Fruit fly (Drosophila melanogaster): ENCODE measurements around the gene Pfrx.

Pfrx gene

dm6 chrX:19496808-19497259 lies 1.5 kb downstream of the Pfrx start (continued):
- TF ChIP-seq Dp (GFP tag; optimal IDR thresholded peaks at IDR 0.05), result peak; percentile 23
- TF ChIP-seq D19B (GFP tag; optimal IDR thresholded peaks at IDR 0.05), result no peak
- TF ChIP-seq CG16813 (GFP tag; IDR thresholded peaks at IDR 0.05; ENCODE audit: partially characterized antibody), result peak; percentile 49; the same call in 2 of the 3 replicates
- no peak for TF ChIP-seq fd102C (GFP tag; optimal IDR thresholded peaks at IDR 0.05)
- TF ChIP-seq Asciz (GFP tag; optimal IDR thresholded peaks at IDR 0.05), result no peak
- TF ChIP-seq Myb (GFP tag; optimal IDR thresholded peaks at IDR 0.05), result no peak
- no peak; the same call in 1 of the 2 replicates for TF ChIP-seq crol (GFP tag; IDR thresholded peaks at IDR 0.05)
- peak; percentile 15 for TF ChIP-seq CG17829 (tag; optimal IDR thresholded peaks at IDR 0.05)
- TF ChIP-seq chinmo (GFP tag; IDR thresholded peaks at IDR 0.05; ENCODE audit: partially characterized antibody), result peak; percentile 97
- no peak for TF ChIP-seq CG17359 (tag; optimal IDR thresholded peaks at IDR 0.05)
- TF ChIP-seq CG2120 (GFP tag; optimal IDR thresholded peaks at IDR 0.05), result peak; percentile 10
- no peak for TF ChIP-seq CG7271 (tag; optimal IDR thresholded peaks at IDR 0.05)
- TF ChIP-seq danr (GFP tag; IDR thresholded peaks at IDR 0.05), result no peak
- no peak for TF ChIP-seq cato (GFP tag; optimal IDR thresholded peaks at IDR 0.05; ENCODE audit: borderline replicate concordance)
- TF ChIP-seq Rfx (GFP tag; IDR thresholded peaks at IDR 0.05), result peak; percentile 46; the same call in 1 of the 2 replicates
- no peak for TF ChIP-seq trh (GFP tag; optimal IDR thresholded peaks at IDR 0.05)
- TF ChIP-seq CG2129 (GFP tag; IDR thresholded peaks at IDR 0.05; ENCODE audit: partially characterized antibody), result no peak
- no peak for TF ChIP-seq scrt (GFP tag; optimal IDR thresholded peaks at IDR 0.05)
- no peak for TF ChIP-seq gcm (GFP tag; optimal IDR thresholded peaks at IDR 0.05)
- TF ChIP-seq NC2β (GFP tag; optimal IDR thresholded peaks at IDR 0.05), result no peak
- TF ChIP-seq CG16863 (GFP tag; optimal IDR thresholded peaks at IDR 0.05), result no peak
- TF ChIP-seq slou (GFP tag; optimal IDR thresholded peaks at IDR 0.05), result no peak
- TF ChIP-seq zfh1 (GFP tag; IDR thresholded peaks at IDR 0.05), result no peak
- peak; percentile 43 for TF ChIP-seq CG13894 (tag; optimal IDR thresholded peaks at IDR 0.05)
- no peak for TF ChIP-seq CG6683 (GFP tag; optimal IDR thresholded peaks at IDR 0.05)
- no peak for TF ChIP-seq croc (GFP tag; conservative IDR thresholded peaks at IDR 0.05)
- peak; percentile 77 for TF ChIP-seq Dll (GFP tag; IDR thresholded peaks at IDR 0.05; ENCODE audit: partially characterized antibody)
- TF ChIP-seq CG9876 (GFP tag; optimal IDR thresholded peaks at IDR 0.05), result no peak
- no peak for TF ChIP-seq CG14050 (GFP tag; IDR thresholded peaks at IDR 0.05)
- peak; percentile 80 for TF ChIP-seq unc-4 (GFP tag; IDR thresholded peaks at IDR 0.05; ENCODE audit: partially characterized antibody)
- TF ChIP-seq Usf (GFP tag; optimal IDR thresholded peaks at IDR 0.05), result no peak
- no peak for TF ChIP-seq CG14667 (GFP tag; IDR thresholded peaks at IDR 0.05)
- TF ChIP-seq Vsx1 (GFP tag; optimal IDR thresholded peaks at IDR 0.05), result no peak
- peak; percentile 15 for TF ChIP-seq kni (GFP tag; optimal IDR thresholded peaks at IDR 0.05)
- TF ChIP-seq crp (GFP tag; optimal IDR thresholded peaks at IDR 0.05), result peak in 1 of 2 experiments; percentile 74
- TF ChIP-seq wor (GFP tag; IDR thresholded peaks at IDR 0.05), result no peak
- peak; percentile 66 for TF ChIP-seq CrebB (tag; optimal IDR thresholded peaks at IDR 0.05)
- no peak for TF ChIP-seq tup (GFP tag; optimal IDR thresholded peaks at IDR 0.05)
- no peak for TF ChIP-seq H15 (GFP tag; IDR thresholded peaks at IDR 0.05)
- no peak for TF ChIP-seq Mrtf (GFP tag; IDR thresholded peaks at IDR 0.05)
- TF ChIP-seq slbo (GFP tag; IDR thresholded peaks at IDR 0.05), result no peak; the same call in 1 of the 2 replicates
- TF ChIP-seq Meics (GFP tag; optimal IDR thresholded peaks at IDR 0.05), result peak; percentile 5
- no peak for TF ChIP-seq Lpt (GFP tag; optimal IDR thresholded peaks at IDR 0.05)
- TF ChIP-seq CG8924 (tag; optimal IDR thresholded peaks at IDR 0.05), result no peak
- no peak for TF ChIP-seq CG17361 (GFP tag; IDR thresholded peaks at IDR 0.05)
- no peak for TF ChIP-seq pb (GFP tag; optimal IDR thresholded peaks at IDR 0.05)
- TF ChIP-seq CG10431 (GFP tag; optimal IDR thresholded peaks at IDR 0.05), result no peak
- TF ChIP-seq E2f2 (GFP tag; IDR thresholded peaks at IDR 0.05), result no peak
- TF ChIP-seq CG4404 (GFP tag; IDR thresholded peaks at IDR 0.05), result no peak
- no peak for TF ChIP-seq en (GFP tag; optimal IDR thresholded peaks at IDR 0.05)
- peak; percentile 11 for TF ChIP-seq CG14710 (tag; optimal IDR thresholded peaks at IDR 0.05)
